Worm (Caenorhabditis elegans) whole organism, L4 larva: Measurements from ENCODE around the gene irg-8.

Experiments
- T20F7.1 ChIP-seq: fragments of 200-800 bp; sonication (Bioruptor generic); optimal IDR thresholded peaks from 2 replicates; lab custom pipeline; 2018; ENCODE audit warnings: mild to moderate bottlenecking, missing genetic modification characterization, missing compliant biosample characterization
- arid-1 ChIP-seq: fragments of 200-800 bp; sonication (Bioruptor generic); conservative IDR thresholded peaks from 2 replicates; pipeline ENCODE4 v1.3.6; 2022; ENCODE audit warnings: missing genetic modification reagents, missing genetic modification characterization, missing compliant biosample characterization
- dve-1 ChIP-seq: sonication (generic microtip); optimal IDR thresholded peaks from 2 replicates; lab custom pipeline; 2017; ENCODE audit warnings: antibody characterized with exemption, mild to moderate bottlenecking, missing genetic modification characterization, missing compliant biosample characterization; ENCODE audit not compliant: insufficient read depth
- egl-27 ChIP-seq: sonication (generic microtip); optimal IDR thresholded peaks from 3 replicates; lab custom pipeline; 2017; ENCODE audit warnings: missing biosample characterization, missing genetic modification reagents, missing genetic modification characterization
- hif-1 ChIP-seq, 2 experiments: sonication (generic microtip); optimal IDR thresholded peaks; 2 replicates each; lab custom pipeline; 2016 to 2017; ENCODE audit warnings: missing compliant biosample characterization in 2 of 2, missing genetic modification characterization in 2 of 2, missing genetic modification reagents in 2 of 2, missing genotype in 2 of 2, mild to moderate bottlenecking in 1 of 2
- lin-15B ChIP-seq: fragments of 150-350 bp; sonication (generic microtip); optimal IDR thresholded peaks from 3 replicates; lab custom pipeline; 2014; ENCODE audit warnings: missing biosample characterization, missing genetic modification characterization
- mep-1 ChIP-seq: fragments of 150-350 bp; sonication (generic microtip); optimal IDR thresholded peaks from 3 replicates; lab custom pipeline; 2014; ENCODE audit warnings: missing biosample characterization, missing genetic modification characterization
- mes-2 ChIP-seq: sonication (generic microtip); optimal IDR thresholded peaks from 2 replicates; lab custom pipeline; 2016; ENCODE audit warnings: missing genotype, mild to moderate bottlenecking, missing genetic modification characterization, missing compliant biosample characterization; ENCODE audit not compliant: poor library complexity, severe bottlenecking
- nhr-10 ChIP-seq: fragments of 150-350 bp; optimal IDR thresholded peaks from 2 replicates; lab custom pipeline; 2014; ENCODE audit warnings: missing biosample characterization, missing genetic modification characterization
- nhr-25 ChIP-seq: sonication (generic microtip); optimal IDR thresholded peaks from 2 replicates; lab custom pipeline; 2017; ENCODE audit warnings: missing genetic modification characterization, mild to moderate bottlenecking, missing compliant biosample characterization, antibody characterized with exemption, moderate library complexity, borderline replicate concordance; ENCODE audit not compliant: insufficient read depth
- pha-4 ChIP-seq, 2 experiments: fragments of 150-350 bp in 1 of 2; fragments of 200-800 bp in 1 of 2; sonication (Bioruptor generic) in 1 of 2; IDR thresholded peaks in 1 of 2; optimal IDR thresholded peaks in 1 of 2; 2 replicates each; pipeline versions ENCODE4 v1.3.6 to Lab custom; 2014 to 2022; ENCODE audit warnings: missing genetic modification characterization in 2 of 2, missing genetic modification reagents in 2 of 2, missing biosample characterization in 1 of 2, missing compliant biosample characterization in 1 of 2
- skn-1 ChIP-seq: fragments of 150-350 bp; optimal IDR thresholded peaks from 2 replicates; lab custom pipeline; 2014; ENCODE audit warnings: missing biosample characterization, missing genetic modification characterization
- snpc-1.2 ChIP-seq: fragments of 200-800 bp; sonication (Bioruptor generic); IDR thresholded peaks from 2 replicates; pipeline ENCODE4 v1.3.6; 2022; ENCODE audit warnings: missing genetic modification reagents, missing genetic modification characterization, missing compliant biosample characterization
- unc-130 ChIP-seq: sonication (generic microtip); optimal IDR thresholded peaks from 2 replicates; lab custom pipeline; 2016; ENCODE audit warnings: missing genetic modification reagents, missing genetic modification characterization, missing compliant biosample characterization

ce11 chrV:459464-459863 is 42.0 kb upstream of the irg-8 start, which contains the start of gene nhr-203:
- TF ChIP-seq mes-2 (tag; lab: Kevin White, UChicago): peak; percentile 39
- TF ChIP-seq snpc-1.2 (GFP tag; lab: Robert Waterston, UW): no peak
- TF ChIP-seq nhr-25 (tag; lab: Kevin White, UChicago): no peak
- no peak for TF ChIP-seq nhr-10
- TF ChIP-seq mep-1: no peak
- no peak for TF ChIP-seq arid-1 (GFP tag; lab: Robert Waterston, UW)
- TF ChIP-seq egl-27 (tag; lab: Kevin White, UChicago): no peak
- no peak for TF ChIP-seq skn-1 (tag; lab: Kevin White, UChicago)
- TF ChIP-seq hif-1 (tag; optimal IDR thresholded peaks at IDR 0.05; lab: Kevin White, UChicago): peak in 1 of 2 experiments; percentile 14
- no peak for TF ChIP-seq unc-130
- TF ChIP-seq T20F7.1: no peak
- no peak for TF ChIP-seq lin-15B (tag; lab: Kevin White, UChicago)
- TF ChIP-seq pha-4 (GFP tag; IDR thresholded peaks at IDR 0.05; lab: Robert Waterston, UW): no peak
- TF ChIP-seq pha-4 (tag; optimal IDR thresholded peaks at IDR 0.05; lab: Kevin White, UChicago): no peak
- peak; percentile 80 for TF ChIP-seq dve-1 (tag; lab: Kevin White, UChicago)
